Worm (Caenorhabditis elegans) whole organism, L1 larva: Measurements from ENCODE around the gene Y75B8A.33.

ENCODE experiments used
- C16A3.4 ChIP-seq: fragments of 150-350 bp; optimal IDR thresholded peaks from 2 replicates; lab custom pipeline; 2014; ENCODE audit warnings: missing biosample characterization, missing genetic modification characterization
- F16B12.6 ChIP-seq: fragments of 150-350 bp; optimal IDR thresholded peaks from 2 replicates; lab custom pipeline; 2014; ENCODE audit warnings: missing biosample characterization, missing genetic modification characterization
- aha-1 ChIP-seq: fragments of 150-350 bp; optimal IDR thresholded peaks from 2 replicates; lab custom pipeline; 2014; ENCODE audit warnings: missing biosample characterization, missing genetic modification characterization
- ama-1 ChIP-seq: fragments of 150-350 bp; optimal IDR thresholded peaks from 2 replicates; lab custom pipeline; 2014
- ceh-63 ChIP-seq: fragments of 200-800 bp; sonication (Bioruptor generic); optimal IDR thresholded peaks from 2 replicates; lab custom pipeline; 2018; ENCODE audit warnings: mild to moderate bottlenecking, missing genetic modification characterization, missing compliant biosample characterization
- ceh-82 ChIP-seq, 3 experiments: fragments of 150-350 bp in 1 of 3; sonication (generic microtip) in 2 of 3; optimal IDR thresholded peaks; 2 replicates each; lab custom pipeline; 2014 to 2017; ENCODE audit warnings: missing biosample characterization in 3 of 3, missing genetic modification characterization in 3 of 3
- ceh-88 ChIP-seq: fragments of 200-800 bp; sonication (Bioruptor generic); IDR thresholded peaks from 2 replicates; pipeline ENCODE4 v1.3.6; 2022; ENCODE audit warnings: missing genetic modification characterization, missing compliant biosample characterization
- ceh-90 ChIP-seq: sonication (generic microtip); optimal IDR thresholded peaks from 2 replicates; lab custom pipeline; 2016; ENCODE audit warnings: missing genetic modification characterization, missing compliant biosample characterization
- dpl-1 ChIP-seq, 3 experiments: fragments of 150-350 bp in 2 of 3; sonication (generic microtip) in 1 of 3; optimal IDR thresholded peaks; 2 replicates each; lab custom pipeline; 2014 to 2017; ENCODE audit warnings: missing biosample characterization in 3 of 3, missing genetic modification characterization in 3 of 3, missing genetic modification reagents in 3 of 3
- dsc-1 ChIP-seq: sonication (generic microtip); optimal IDR thresholded peaks from 2 replicates; lab custom pipeline; 2016; ENCODE audit warnings: mild to moderate bottlenecking, missing genetic modification characterization, missing compliant biosample characterization
- efl-1 ChIP-seq, 4 experiments: fragments of 150-350 bp; optimal IDR thresholded peaks in 3 of 4; peaks in 1 of 4; 1 replicate in 1 of 4; 2 replicates in 3 of 4; lab custom pipeline; 2014; ENCODE audit warnings: missing biosample characterization in 2 of 4, missing genetic modification characterization in 2 of 4, missing genetic modification reagents in 2 of 4
- elt-3 ChIP-seq, 6 experiments: fragments of 150-350 bp in 1 of 6; sonication (generic microtip); optimal IDR thresholded peaks; 2 replicates each; lab custom pipeline; 2017 to 2018; ENCODE audit warnings: missing biosample characterization in 6 of 6, missing genetic modification characterization in 6 of 6, inconsistent platforms in 1 of 6
- grh-1 ChIP-seq: fragments of 200-800 bp; sonication (Bioruptor generic); IDR thresholded peaks from 2 replicates; pipeline ENCODE4 v1.3.6; 2022; ENCODE audit warnings: missing genetic modification reagents, missing genetic modification characterization, missing compliant biosample characterization
- hpl-2 ChIP-seq: fragments of 150-350 bp; optimal IDR thresholded peaks from 2 replicates; lab custom pipeline; 2014; ENCODE audit warnings: missing biosample characterization, missing genetic modification reagents, missing genetic modification characterization
- isw-1 ChIP-seq: fragments of 200-800 bp; sonication (Bioruptor generic); IDR thresholded peaks from 2 replicates; pipeline ENCODE4 v1.3.6; 2022; ENCODE audit warnings: missing genetic modification characterization, missing compliant biosample characterization
- jun-1 ChIP-seq: fragments of 150-350 bp; optimal IDR thresholded peaks from 2 replicates; lab custom pipeline; 2014; ENCODE audit warnings: missing biosample characterization, missing genetic modification reagents, missing genetic modification characterization
- lin-13 ChIP-seq: fragments of 150-350 bp; optimal IDR thresholded peaks from 2 replicates; lab custom pipeline; 2014; ENCODE audit warnings: missing biosample characterization, missing genetic modification reagents, missing genetic modification characterization
- lin-15B ChIP-seq: fragments of 150-350 bp; sonication (generic microtip); optimal IDR thresholded peaks from 3 replicates; lab custom pipeline; 2014; ENCODE audit warnings: missing biosample characterization, missing genetic modification characterization
- lin-35 ChIP-seq, 2 experiments: fragments of 150-350 bp; optimal IDR thresholded peaks; 2 replicates each; lab custom pipeline; 2014; ENCODE audit warnings: missing biosample characterization in 2 of 2, missing genetic modification characterization in 2 of 2, missing genetic modification reagents in 2 of 2
- lsy-2 ChIP-seq, 2 experiments: fragments of 150-350 bp; optimal IDR thresholded peaks; 2 replicates each; lab custom pipeline; 2014; ENCODE audit warnings: missing biosample characterization in 2 of 2, missing genetic modification characterization in 2 of 2
- mab-9 ChIP-seq: fragments of 200-800 bp; sonication (Bioruptor generic); IDR thresholded peaks from 2 replicates; pipeline ENCODE4 v1.3.6; 2022; ENCODE audit warnings: missing genetic modification reagents, missing genetic modification characterization, missing compliant biosample characterization
- mdl-1 ChIP-seq, 2 experiments: fragments of 150-350 bp; optimal IDR thresholded peaks; 2 replicates each; lab custom pipeline; 2014 to 2017; ENCODE audit warnings: missing biosample characterization in 2 of 2, missing genetic modification characterization in 2 of 2, inconsistent platforms in 1 of 2
- nhr-19 ChIP-seq: fragments of 200-800 bp; sonication (Bioruptor generic); conservative IDR thresholded peaks from 2 replicates; pipeline ENCODE4 v1.3.6; 2022; ENCODE audit warnings: missing genetic modification characterization, missing compliant biosample characterization
- nhr-20 ChIP-seq: sonication (generic microtip); optimal IDR thresholded peaks from 2 replicates; lab custom pipeline; 2016; ENCODE audit warnings: mild to moderate bottlenecking, missing genetic modification characterization, missing compliant biosample characterization
- nhr-47 ChIP-seq: sonication (generic microtip); optimal IDR thresholded peaks from 2 replicates; lab custom pipeline; 2016; ENCODE audit warnings: mild to moderate bottlenecking, missing genetic modification characterization, moderate library complexity, missing compliant biosample characterization
- nhr-71 ChIP-seq: sonication (generic microtip); optimal IDR thresholded peaks from 2 replicates; lab custom pipeline; 2016; ENCODE audit warnings: mild to moderate bottlenecking, missing genetic modification characterization, moderate library complexity, missing compliant biosample characterization
- nhr-76 ChIP-seq: sonication (generic microtip); optimal IDR thresholded peaks from 2 replicates; lab custom pipeline; 2017; ENCODE audit warnings: missing biosample characterization, missing genetic modification characterization
- nhr-77 ChIP-seq: fragments of 150-350 bp; optimal IDR thresholded peaks from 2 replicates; lab custom pipeline; 2014; ENCODE audit warnings: missing biosample characterization, missing genetic modification characterization
- nhr-85 ChIP-seq: sonication (generic microtip); peaks from one replicate; lab custom pipeline; 2016; ENCODE audit warnings: missing genetic modification characterization, inconsistent platforms, missing compliant biosample characterization
- nhr-90 ChIP-seq: sonication (generic microtip); optimal IDR thresholded peaks from 2 replicates; lab custom pipeline; 2016; ENCODE audit warnings: mild to moderate bottlenecking, missing genetic modification characterization, missing compliant biosample characterization; ENCODE audit not compliant: poor library complexity
- pag-3 ChIP-seq: sonication (generic microtip); optimal IDR thresholded peaks from 2 replicates; lab custom pipeline; 2017; ENCODE audit warnings: missing genetic modification characterization, mild to moderate bottlenecking, missing compliant biosample characterization, antibody characterized with exemption, borderline replicate concordance; ENCODE audit not compliant: insufficient read depth
- pax-3 ChIP-seq: fragments of 200-800 bp; sonication (Bioruptor generic); optimal IDR thresholded peaks from 2 replicates; lab custom pipeline; 2018; ENCODE audit warnings: mild to moderate bottlenecking, missing genetic modification characterization, moderate library complexity, missing compliant biosample characterization
- rnt-1 ChIP-seq: sonication (generic microtip); optimal IDR thresholded peaks from 2 replicates; lab custom pipeline; 2016; ENCODE audit warnings: mild to moderate bottlenecking, missing genetic modification characterization, moderate library complexity, missing compliant biosample characterization
- skn-1 ChIP-seq: fragments of 150-350 bp; optimal IDR thresholded peaks from 2 replicates; lab custom pipeline; 2014; ENCODE audit warnings: missing biosample characterization, missing genetic modification characterization
- snpc-4 ChIP-seq: fragments of 150-350 bp; optimal IDR thresholded peaks from 2 replicates; lab custom pipeline; 2014; ENCODE audit warnings: missing biosample characterization, missing genetic modification characterization
- snu-23 ChIP-seq: sonication (generic microtip); optimal IDR thresholded peaks from 2 replicates; lab custom pipeline; 2016; ENCODE audit warnings: missing genetic modification characterization, missing compliant biosample characterization
- swsn-7 ChIP-seq: sonication (generic microtip); optimal IDR thresholded peaks from 2 replicates; lab custom pipeline; 2016; ENCODE audit warnings: missing genetic modification characterization, missing compliant biosample characterization
- tbx-2 ChIP-seq: sonication (generic microtip); optimal IDR thresholded peaks from 2 replicates; lab custom pipeline; 2016; ENCODE audit warnings: missing genetic modification characterization, missing compliant biosample characterization
- unc-130 ChIP-seq: fragments of 150-350 bp; optimal IDR thresholded peaks from 2 replicates; lab custom pipeline; 2017; ENCODE audit warnings: missing biosample characterization, missing genetic modification characterization, inconsistent platforms
- unc-30 ChIP-seq: sonication (generic microtip); optimal IDR thresholded peaks from 2 replicates; lab custom pipeline; 2017; ENCODE audit warnings: missing biosample characterization, missing genetic modification characterization
- unc-86 ChIP-seq: sonication (generic microtip); optimal IDR thresholded peaks from 2 replicates; lab custom pipeline; 2016; ENCODE audit warnings: missing genetic modification characterization, missing compliant biosample characterization
- xbp-1 ChIP-seq: sonication (generic microtip); optimal IDR thresholded peaks from 2 replicates; lab custom pipeline; 2016; ENCODE audit warnings: missing genetic modification characterization, missing compliant biosample characterization
- ztf-11 ChIP-seq, 2 experiments: sonication (generic microtip); optimal IDR thresholded peaks; 2 replicates each; lab custom pipeline; 2016 to 2017; ENCODE audit warnings: missing genetic modification characterization in 2 of 2, missing biosample characterization in 1 of 2, missing compliant biosample characterization in 1 of 2

Gene Y75B8A.33

DNA sequence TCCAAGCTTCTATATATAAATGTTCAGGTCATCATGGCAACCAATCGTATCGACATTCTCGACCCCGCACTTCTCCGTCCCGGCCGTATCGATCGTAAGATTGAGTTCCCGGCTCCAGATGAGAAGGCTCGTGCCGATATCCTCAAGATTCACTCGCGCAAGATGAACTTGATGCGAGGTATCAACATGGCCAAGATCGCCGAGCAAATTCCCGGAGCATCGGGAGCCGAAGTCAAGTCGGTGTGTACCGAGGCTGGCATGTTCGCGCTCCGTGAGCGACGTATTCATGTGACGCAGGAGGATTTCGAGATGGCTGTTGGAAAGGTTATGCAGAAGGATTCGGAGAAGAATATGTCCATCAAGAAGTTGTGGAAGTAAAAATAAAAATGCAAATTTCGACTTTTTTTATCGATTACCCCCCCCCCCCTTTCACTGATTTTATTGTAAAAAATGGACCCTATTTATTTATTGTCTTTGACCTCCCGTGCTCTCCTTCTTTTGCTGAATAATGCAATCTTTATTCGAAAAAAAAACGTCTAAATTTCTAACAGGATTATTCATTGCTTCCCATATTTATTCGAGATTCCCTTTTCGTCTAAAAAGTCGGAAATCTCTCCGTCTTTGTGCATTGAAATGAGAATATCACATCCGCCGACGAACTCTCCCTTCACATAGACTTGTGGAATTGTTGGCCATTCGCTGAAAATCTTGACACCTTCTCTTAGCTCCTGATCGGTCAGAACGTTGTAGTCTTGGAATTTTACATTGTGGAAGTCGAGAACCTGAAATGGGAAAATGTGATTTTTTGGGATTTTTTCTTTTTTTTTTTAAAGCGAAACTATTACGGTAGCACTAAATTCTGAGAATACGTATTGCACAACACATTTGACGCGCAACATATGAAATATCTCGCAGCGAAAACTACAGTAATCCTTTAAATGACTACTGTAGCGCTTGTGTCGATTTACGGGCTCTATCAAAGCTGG, 5.2 kb upstream of the Y75B8A.33 start:
- no peak for TF ChIP-seq efl-1 (optimal IDR thresholded peaks at IDR 0.05; lab: Kevin White, UChicago)
- TF ChIP-seq efl-1 (GFP tag; optimal IDR thresholded peaks at IDR 0.05 in 1 of 2; lab: Kevin White, UChicago): peak in 1 of 2 experiments; percentile 21
- TF ChIP-seq ztf-11 (tag; optimal IDR thresholded peaks at IDR 0.05; lab: Kevin White, UChicago): no peak

DNA sequence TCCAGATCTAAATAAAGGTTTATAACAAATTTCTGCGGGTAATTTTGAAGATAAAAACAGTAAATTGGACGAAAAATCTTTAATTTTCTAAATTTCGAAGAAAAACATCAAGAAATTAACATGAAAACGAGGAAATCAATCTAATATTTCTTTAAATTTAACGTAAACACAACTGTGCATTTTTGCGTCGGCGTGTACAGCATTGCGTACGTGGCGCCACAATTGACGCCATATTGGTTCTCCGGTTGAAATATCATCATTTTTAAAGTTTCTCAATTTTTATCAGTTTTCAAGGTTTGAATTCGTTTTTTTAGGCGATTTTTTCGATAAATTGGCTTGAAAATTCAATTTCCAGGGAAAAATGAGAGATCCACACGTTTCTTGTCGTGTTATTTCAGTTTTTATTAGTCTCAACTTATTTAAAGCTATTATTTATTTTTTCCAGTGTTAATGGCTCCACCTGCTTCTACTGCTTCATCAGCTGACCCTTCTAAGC, 2.9 kb upstream of the Y75B8A.33 start, which contains the start of gene rpt-6:
TSS of gene rpt-6 (plus strand) at position 446 of the 496 bp plus-strand sequence.
- TF ChIP-seq lin-13 (peak; percentile 30), aha-1 (peak; percentile 29), hpl-2 (GFP tag; lab: Kevin White, UChicago) (peak; percentile 19), snu-23 (GFP tag; lab: Kevin White, UChicago) (peak; percentile 78), lin-15B (tag; lab: Kevin White, UChicago) (peak; percentile 18), xbp-1 (tag; lab: Kevin White, UChicago) (peak; percentile 60), lsy-2 (tag; optimal IDR thresholded peaks at IDR 0.05; lab: Kevin White, UChicago) (peak; percentile 64 to 67), nhr-20 (tag; lab: Kevin White, UChicago) (peak; percentile 55), pag-3 (tag; lab: Kevin White, UChicago) (no peak), snpc-4 (tag; lab: Kevin White, UChicago) (peak; percentile 33), ceh-90 (tag; lab: Kevin White, UChicago) (peak; percentile 54), dpl-1 (GFP tag; optimal IDR thresholded peaks at IDR 0.05; lab: Kevin White, UChicago) (peak; percentile 55 to 77 (median 72)), ama-1 (lab: Kevin White, UChicago) (no peak), dsc-1 (tag; lab: Kevin White, UChicago) (peak; percentile 48), nhr-76 (no peak), lin-35 (GFP tag; optimal IDR thresholded peaks at IDR 0.05; lab: Kevin White, UChicago) (peak; percentile 71 to 76), mdl-1 (tag; optimal IDR thresholded peaks at IDR 0.05; lab: Kevin White, UChicago) (peak in 1 of 2 experiments; percentile 51), grh-1 (no peak), rnt-1 (peak; percentile 71), pax-3 (tag; lab: Kevin White, UChicago) (no peak), isw-1 (GFP tag; lab: Robert Waterston, UW) (peak; percentile 32), jun-1 (tag; lab: Kevin White, UChicago) (peak; percentile 46), ceh-82 (tag; optimal IDR thresholded peaks at IDR 0.05; lab: Kevin White, UChicago) (peak; percentile 47 to 74 (median 67)), tbx-2 (tag; lab: Kevin White, UChicago) (peak; percentile 60), unc-130 (peak; percentile 89), ceh-63 (GFP tag; lab: Kevin White, UChicago) (no peak), nhr-90 (tag; lab: Kevin White, UChicago) (peak; percentile 47), unc-86 (tag; lab: Kevin White, UChicago) (no peak), unc-30 (tag; lab: Kevin White, UChicago) (no peak), C16A3.4 (tag; lab: Kevin White, UChicago) (peak; percentile 43), swsn-7 (tag; lab: Kevin White, UChicago) (peak; percentile 65), F16B12.6 (tag; lab: Kevin White, UChicago) (peak; percentile 98), nhr-47 (tag; lab: Kevin White, UChicago) (peak; percentile 60), nhr-85 (tag; lab: Kevin White, UChicago) (peak; percentile 72), skn-1 (tag; lab: Kevin White, UChicago) (peak; percentile 96), nhr-77 (tag; lab: Kevin White, UChicago) (no peak), ceh-88 (GFP tag; lab: Robert Waterston, UW) (no peak), ztf-11 (tag; optimal IDR thresholded peaks at IDR 0.05; lab: Kevin White, UChicago) (peak in 1 of 2 experiments; percentile 23), efl-1 (optimal IDR thresholded peaks at IDR 0.05; lab: Kevin White, UChicago) (peak; percentile 68 to 80), efl-1 (GFP tag; optimal IDR thresholded peaks at IDR 0.05 in 1 of 2; lab: Kevin White, UChicago) (peak; percentile 78 to 97), mab-9 (GFP tag; lab: Robert Waterston, UW) (peak; percentile 38; the same call in 1 of the 2 replicates), elt-3 (tag; optimal IDR thresholded peaks at IDR 0.05; lab: Kevin White, UChicago) (peak in 1 of 6 experiments; percentile 41), nhr-19 (GFP tag; lab: Robert Waterston, UW) (peak; percentile 49), nhr-71 (tag; lab: Kevin White, UChicago) (peak; percentile 51)
- TF ChIP-seq, all 84 proteins: peak for 33
